Worm (Caenorhabditis elegans): ENCODE data around the gene Y70G10A.3.
A peak's percentile ranks its signal among the peaks of the same experiment; 100 is the strongest.

The Y70G10A.3 gene

ce11 chrIII:10211889-10212494, 26.9 kb upstream of the Y70G10A.3 start, which contains the start of the genes blos-1 and best-18:
Gene blos-1, minus strand, starts transcription at chrIII:10211946.
Gene best-18, plus strand, starts transcription at chrIII:10212396.
- no peak for TF ChIP-seq daf-16 (GFP tag; optimal IDR thresholded peaks at IDR 0.05)
- TF ChIP-seq daf-16 (tag; optimal IDR thresholded peaks at IDR 0.05): peak; percentile 69
- TF ChIP-seq aha-1 (tag): no peak
- TF ChIP-seq nhr-77 (tag; optimal IDR thresholded peaks at IDR 0.05): peak; percentile 15
- no peak for TF ChIP-seq dmd-8 (GFP tag; IDR thresholded peaks at IDR 0.05)
- peak; percentile 31 for TF ChIP-seq nhr-28 (tag; optimal IDR thresholded peaks at IDR 0.05)
- TF ChIP-seq lin-29 (GFP tag; IDR thresholded peaks at IDR 0.05): no peak

ce11 chrIII:10214540-10214979, 24.3 kb upstream of the Y70G10A.3 start:
- no peak for TF ChIP-seq egl-27 (tag; optimal IDR thresholded peaks at IDR 0.05)
- peak; percentile 77 for TF ChIP-seq dmd-9 (GFP tag; IDR thresholded peaks at IDR 0.05)
- peak; percentile 52 for TF ChIP-seq gei-8 (GFP tag; optimal IDR thresholded peaks at IDR 0.05)
- TF ChIP-seq madf-5 (GFP tag; IDR thresholded peaks at IDR 0.05): no peak; a peak in 1 of 4 replicates
- TF ChIP-seq skn-1 (tag; optimal IDR thresholded peaks at IDR 0.05): no peak
- no peak for TF ChIP-seq unc-62 (GFP tag; optimal IDR thresholded peaks at IDR 0.05 in 1 of 2)
- no peak for TF ChIP-seq unc-62 (tag; optimal IDR thresholded peaks at IDR 0.05)
- 0 out of 2 replicates have a peak, but pooled peaks have one; percentile 56 for TF ChIP-seq ctbp-1 (GFP tag; IDR thresholded peaks at IDR 0.05)
- TF ChIP-seq mxl-2 (GFP tag; conservative IDR thresholded peaks at IDR 0.05): no peak
- no peak for TF ChIP-seq unc-39 (tag; optimal IDR thresholded peaks at IDR 0.05)
- peak; percentile 61; the same call in 1 of the 2 replicates for TF ChIP-seq lin-1 (GFP tag; IDR thresholded peaks at IDR 0.05)
- no peak for TF ChIP-seq ceh-44 (GFP tag; IDR thresholded peaks at IDR 0.05)
- TF ChIP-seq lin-38 (GFP tag; IDR thresholded peaks at IDR 0.05): peak; percentile 75
- TF ChIP-seq nhr-6 (tag; optimal IDR thresholded peaks at IDR 0.05): no peak
- peak in 1 of 2 experiments; percentile 21 for TF ChIP-seq hif-1 (tag; optimal IDR thresholded peaks at IDR 0.05)
- TF ChIP-seq ces-1 (GFP tag; optimal IDR thresholded peaks at IDR 0.05): no peak
- no peak for TF ChIP-seq F37D6.2 (tag; optimal IDR thresholded peaks at IDR 0.05)
- peak; percentile 87 for TF ChIP-seq mep-1 (tag; optimal IDR thresholded peaks at IDR 0.05)
- TF ChIP-seq nhr-42 (GFP tag; IDR thresholded peaks at IDR 0.05): peak; percentile 71; the same call in 1 of the 2 replicates
- peak; percentile 58; the same call in 1 of the 2 replicates for TF ChIP-seq ceh-20 (GFP tag; IDR thresholded peaks at IDR 0.05)
- no peak for TF ChIP-seq fkh-10 (GFP tag; optimal IDR thresholded peaks at IDR 0.05)
- TF ChIP-seq nhr-41 (GFP tag; IDR thresholded peaks at IDR 0.05): 0 out of 2 replicates have a peak, but pooled peaks have one; percentile 19
- no peak for TF ChIP-seq ztf-11 (tag; optimal IDR thresholded peaks at IDR 0.05)
- peak; percentile 74 for TF ChIP-seq hlh-11 (tag; optimal IDR thresholded peaks at IDR 0.05)
- peak; percentile 56 for TF ChIP-seq spr-1 (tag; optimal IDR thresholded peaks at IDR 0.05)
- 0 out of 2 replicates have a peak, but pooled peaks have one; percentile 37 for TF ChIP-seq dmd-8 (GFP tag; IDR thresholded peaks at IDR 0.05)
- no peak for TF ChIP-seq lin-15B (tag; optimal IDR thresholded peaks at IDR 0.05)
- peak; percentile 43 for TF ChIP-seq lin-13 (GFP tag; optimal IDR thresholded peaks at IDR 0.05)
- TF ChIP-seq nhr-76 (tag; optimal IDR thresholded peaks at IDR 0.05): no peak
- TF ChIP-seq zfp-3 (GFP tag; conservative IDR thresholded peaks at IDR 0.05): peak; percentile 99
- no peak for TF ChIP-seq daf-19 (GFP tag; conservative IDR thresholded peaks at IDR 0.05)
- no peak for TF ChIP-seq ztf-7 (tag; optimal IDR thresholded peaks at IDR 0.05)
- peak; percentile 27; the same call in 1 of the 2 replicates for TF ChIP-seq set-16 (GFP tag; IDR thresholded peaks at IDR 0.05)
- TF ChIP-seq nhr-11 (tag; optimal IDR thresholded peaks at IDR 0.05): no peak
- TF ChIP-seq T20F7.1 (GFP tag; optimal IDR thresholded peaks at IDR 0.05): no peak
- peak; percentile 45 for TF ChIP-seq zip-2 (tag; optimal IDR thresholded peaks at IDR 0.05)
- TF ChIP-seq dve-1 (tag; optimal IDR thresholded peaks at IDR 0.05; ENCODE audit: insufficient read depth): peak; percentile 87
- TF ChIP-seq ama-1 (optimal IDR thresholded peaks at IDR 0.05): peak; percentile 90
- TF ChIP-seq mxl-3 (GFP tag; optimal IDR thresholded peaks at IDR 0.05): no peak
- TF ChIP-seq nhr-77 (tag; optimal IDR thresholded peaks at IDR 0.05): peak; percentile 75
- TF ChIP-seq Y48G9A.11 (GFP tag; IDR thresholded peaks at IDR 0.05): peak; percentile 70
- TF ChIP-seq unc-130 (GFP tag; optimal IDR thresholded peaks at IDR 0.05): no peak
- peak; percentile 79 for TF ChIP-seq madf-9 (GFP tag; conservative IDR thresholded peaks at IDR 0.05)
- TF ChIP-seq Y105C5A.15 (GFP tag; IDR thresholded peaks at IDR 0.05): peak; percentile 90
- no peak for TF ChIP-seq aha-1 (tag)

Data from whole organism, L4 larva.